Fruit fly (Drosophila melanogaster): ENCODE results near the gene CG7806.

- no peak for TF ChIP-seq ttk (optimal IDR thresholded peaks at IDR 0.05)
- no peak for TF ChIP-seq insv (optimal IDR thresholded peaks at IDR 0.05)
- TF ChIP-seq Sin3A (optimal IDR thresholded peaks at IDR 0.05): no peak
- TF ChIP-seq psq (optimal IDR thresholded peaks at IDR 0.05): no peak
- no peak for TF ChIP-seq h (optimal IDR thresholded peaks at IDR 0.05)
- TF ChIP-seq Myc (optimal IDR thresholded peaks at IDR 0.05): no peak
Observed at dm6 chr2L:8365701-8366643, 54.8 kb downstream of the CG7806 start, which contains the start of gene Pp2A-29B.
